Worm (Caenorhabditis elegans) whole organism, young adult: ENCODE data around the gene C14B9.2.

Source experiments
- B0019.2 ChIP-seq: fragments of 200-800 bp; sonication (Bioruptor generic); conservative IDR thresholded peaks from 2 replicates; pipeline ENCODE4 v1.3.6; 2022; ENCODE audit warnings: missing genetic modification reagents, missing genetic modification characterization, missing compliant biosample characterization
- B0336.3 ChIP-seq: fragments of 200-800 bp; sonication (Bioruptor generic); IDR thresholded peaks from 2 replicates; pipeline ENCODE4 v1.3.6; 2022; ENCODE audit warnings: missing genetic modification characterization, missing compliant biosample characterization
- F33H1.4 ChIP-seq: fragments of 200-800 bp; sonication (Bioruptor generic); IDR thresholded peaks from 2 replicates; pipeline ENCODE4 v1.3.6; 2022; ENCODE audit warnings: missing genetic modification reagents, missing genetic modification characterization, missing compliant biosample characterization
- F39B2.1 ChIP-seq: fragments of 200-800 bp; sonication (Bioruptor generic); IDR thresholded peaks from 2 replicates; pipeline ENCODE4 v1.3.6; 2022; ENCODE audit warnings: missing genetic modification reagents, missing genetic modification characterization, missing compliant biosample characterization
- F49E8.2 ChIP-seq: sonication (generic microtip); optimal IDR thresholded peaks from 3 replicates; lab custom pipeline; 2017; ENCODE audit warnings: missing genetic modification characterization, mild to moderate bottlenecking, missing compliant biosample characterization, antibody characterized with exemption, moderate library complexity; ENCODE audit not compliant: insufficient read depth
- F52B5.7 ChIP-seq: sonication (generic microtip); optimal IDR thresholded peaks from 2 replicates; lab custom pipeline; 2016; ENCODE audit warnings: mild to moderate bottlenecking, missing genetic modification characterization, missing compliant biosample characterization
- F57A8.1 ChIP-seq: fragments of 200-800 bp; sonication (Bioruptor generic); optimal IDR thresholded peaks from 2 replicates; lab custom pipeline; 2018; ENCODE audit warnings: mild to moderate bottlenecking, missing genetic modification characterization, moderate library complexity, missing compliant biosample characterization
- K11D2.4 ChIP-seq: fragments of 200-800 bp; sonication (Bioruptor generic); IDR thresholded peaks from 2 replicates; pipeline ENCODE4 v1.3.6; 2022; ENCODE audit warnings: missing genetic modification reagents, missing genetic modification characterization, missing compliant biosample characterization
- Y53G8AR.9 ChIP-seq: fragments of 200-800 bp; sonication (Bioruptor generic); conservative IDR thresholded peaks from 2 replicates; pipeline ENCODE4 v1.3.6; 2022; ENCODE audit warnings: missing genetic modification reagents, missing genetic modification characterization, missing compliant biosample characterization
- Y95B8A.8 ChIP-seq: fragments of 200-800 bp; sonication (Bioruptor generic); IDR thresholded peaks from 2 replicates; pipeline ENCODE4 v1.3.6; 2022; ENCODE audit warnings: missing genetic modification reagents, missing genetic modification characterization, missing compliant biosample characterization
- aptf-2 ChIP-seq: fragments of 200-800 bp; sonication (Bioruptor generic); conservative IDR thresholded peaks from 2 replicates; pipeline ENCODE4 v1.3.6; 2022; ENCODE audit warnings: missing genetic modification reagents, missing genetic modification characterization, missing compliant biosample characterization
- athp-1 ChIP-seq: sonication (generic microtip); optimal IDR thresholded peaks from 2 replicates; lab custom pipeline; 2017; ENCODE audit warnings: mild to moderate bottlenecking, missing genetic modification characterization, missing compliant biosample characterization
- attf-3 ChIP-seq: fragments of 200-800 bp; sonication (Bioruptor generic); conservative IDR thresholded peaks from 2 replicates; pipeline ENCODE4 v1.3.6; 2022; ENCODE audit warnings: missing genetic modification reagents, missing genetic modification characterization, missing compliant biosample characterization
- ceh-58 ChIP-seq: fragments of 200-800 bp; sonication (Bioruptor generic); IDR thresholded peaks from 2 replicates; pipeline ENCODE4 v1.3.6; 2022; ENCODE audit warnings: missing genetic modification characterization, missing compliant biosample characterization
- ceh-79 ChIP-seq: sonication (generic microtip); optimal IDR thresholded peaks from 2 replicates; lab custom pipeline; 2017; ENCODE audit warnings: mild to moderate bottlenecking, missing genetic modification characterization, missing compliant biosample characterization
- ceh-91 ChIP-seq: fragments of 200-800 bp; sonication (Bioruptor generic); IDR thresholded peaks from 2 replicates; pipeline ENCODE4 v1.3.6; 2022; ENCODE audit warnings: missing genetic modification reagents, missing genetic modification characterization, missing compliant biosample characterization
- dox-1 ChIP-seq: fragments of 200-800 bp; sonication (Bioruptor generic); IDR thresholded peaks from 2 replicates; pipeline ENCODE4 v1.3.6; 2022; ENCODE audit warnings: missing genetic modification reagents, missing genetic modification characterization, missing compliant biosample characterization
- dpff-1 ChIP-seq: sonication (generic microtip); optimal IDR thresholded peaks from 2 replicates; lab custom pipeline; 2017; ENCODE audit warnings: mild to moderate bottlenecking, missing genetic modification characterization, missing compliant biosample characterization
- dpl-1 ChIP-seq: fragments of 150-350 bp; optimal IDR thresholded peaks from 2 replicates; lab custom pipeline; 2014; ENCODE audit warnings: missing biosample characterization, missing genetic modification reagents, missing genetic modification characterization
- efl-1 ChIP-seq: fragments of 150-350 bp; optimal IDR thresholded peaks from 2 replicates; lab custom pipeline; 2014; ENCODE audit warnings: missing biosample characterization, missing genetic modification reagents, missing genetic modification characterization
- egrh-3 ChIP-seq: fragments of 200-800 bp; sonication (Bioruptor generic); IDR thresholded peaks from 2 replicates; pipeline ENCODE4 v1.3.6; 2022; ENCODE audit warnings: missing genetic modification reagents, missing genetic modification characterization, missing compliant biosample characterization
- ekl-4 ChIP-seq: fragments of 200-800 bp; sonication (Bioruptor generic); IDR thresholded peaks from 2 replicates; pipeline ENCODE4 v1.3.6; 2022; ENCODE audit warnings: missing genetic modification reagents, missing genetic modification characterization, missing compliant biosample characterization
- ets-4 ChIP-seq: fragments of 200-800 bp; sonication (Bioruptor generic); optimal IDR thresholded peaks from 2 replicates; lab custom pipeline; 2018; ENCODE audit warnings: mild to moderate bottlenecking, missing genetic modification characterization, missing compliant biosample characterization
- gei-17 ChIP-seq: fragments of 200-800 bp; sonication (Bioruptor generic); optimal IDR thresholded peaks from 2 replicates; lab custom pipeline; 2018; ENCODE audit warnings: mild to moderate bottlenecking, missing genetic modification characterization, missing compliant biosample characterization
- hmg-1.2 ChIP-seq: fragments of 200-800 bp; sonication (Bioruptor generic); IDR thresholded peaks from 2 replicates; pipeline ENCODE4 v1.3.6; 2022; ENCODE audit warnings: missing genetic modification reagents, missing genetic modification characterization, missing compliant biosample characterization
- hsf-1 ChIP-seq: fragments of 200-800 bp; sonication (Bioruptor generic); IDR thresholded peaks from 2 replicates; pipeline ENCODE4 v1.3.6; 2022; ENCODE audit warnings: missing genetic modification reagents, missing genetic modification characterization, missing compliant biosample characterization
- lin-26 ChIP-seq: fragments of 200-800 bp; sonication (Bioruptor generic); IDR thresholded peaks from 2 replicates; pipeline ENCODE4 v1.3.6; 2022; ENCODE audit warnings: missing genetic modification reagents, missing genetic modification characterization, missing compliant biosample characterization
- lin-35 ChIP-seq, 3 experiments: fragments of 150-350 bp in 2 of 3; sonication (generic microtip) in 1 of 3; optimal IDR thresholded peaks; 2 replicates each; lab custom pipeline; 2014 to 2018; ENCODE audit warnings: missing biosample characterization in 3 of 3, missing genetic modification characterization in 3 of 3, missing genetic modification reagents in 3 of 3
- lin-54 ChIP-seq: fragments of 200-800 bp; sonication (Bioruptor generic); optimal IDR thresholded peaks from 2 replicates; lab custom pipeline; 2018; ENCODE audit warnings: mild to moderate bottlenecking, missing genetic modification characterization, missing compliant biosample characterization
- lsl-1 ChIP-seq: fragments of 200-800 bp; sonication (Bioruptor generic); optimal IDR thresholded peaks from 2 replicates; lab custom pipeline; 2018; ENCODE audit warnings: mild to moderate bottlenecking, missing genetic modification characterization, moderate library complexity, missing compliant biosample characterization
- madf-3 ChIP-seq: fragments of 200-800 bp; sonication (Bioruptor generic); IDR thresholded peaks from 2 replicates; pipeline ENCODE4 v1.3.6; 2022; ENCODE audit warnings: missing genetic modification reagents, missing genetic modification characterization, missing compliant biosample characterization
- madf-6 ChIP-seq: fragments of 200-800 bp; sonication (Bioruptor generic); IDR thresholded peaks from 2 replicates; pipeline ENCODE4 v1.3.6; 2022; ENCODE audit warnings: missing genetic modification reagents, missing genetic modification characterization, missing compliant biosample characterization
- madf-8 ChIP-seq: fragments of 200-800 bp; sonication (Bioruptor generic); conservative IDR thresholded peaks from 2 replicates; pipeline ENCODE4 v1.3.6; 2022; ENCODE audit warnings: missing genetic modification reagents, missing genetic modification characterization, missing compliant biosample characterization
- mcd-1 ChIP-seq: fragments of 200-800 bp; sonication (Bioruptor generic); IDR thresholded peaks from 2 replicates; pipeline ENCODE4 v1.3.6; 2022; ENCODE audit warnings: missing genetic modification reagents, missing genetic modification characterization, missing compliant biosample characterization
- nfya-2 ChIP-seq: fragments of 200-800 bp; sonication (Bioruptor generic); IDR thresholded peaks from 2 replicates; pipeline ENCODE4 v1.3.6; 2022; ENCODE audit warnings: missing genetic modification reagents, missing genetic modification characterization, missing compliant biosample characterization
- nhr-80 ChIP-seq: sonication (generic microtip); optimal IDR thresholded peaks from 2 replicates; lab custom pipeline; 2016; ENCODE audit warnings: missing genetic modification characterization, missing compliant biosample characterization
- nhr-90 ChIP-seq: sonication (generic microtip); optimal IDR thresholded peaks from 2 replicates; lab custom pipeline; 2016; ENCODE audit warnings: missing genotype, mild to moderate bottlenecking, missing genetic modification characterization, missing compliant biosample characterization
- pbrm-1 ChIP-seq: fragments of 200-800 bp; sonication (Bioruptor generic); IDR thresholded peaks from 2 replicates; pipeline ENCODE4 v1.3.6; 2022; ENCODE audit warnings: missing genetic modification reagents, missing genetic modification characterization, missing compliant biosample characterization
- pha-4 ChIP-seq: fragments of 150-350 bp; sonication (generic microtip); optimal IDR thresholded peaks from 2 replicates; lab custom pipeline; 2014; ENCODE audit warnings: missing biosample characterization, missing genetic modification reagents, missing genetic modification characterization
- rcor-1 ChIP-seq: fragments of 200-800 bp; sonication (Bioruptor generic); IDR thresholded peaks from 2 replicates; pipeline ENCODE4 v1.3.6; 2022; ENCODE audit warnings: missing genetic modification reagents, missing genetic modification characterization, missing compliant biosample characterization
- snpc-1.1 ChIP-seq: sonication (generic microtip); optimal IDR thresholded peaks from 2 replicates; lab custom pipeline; 2017; ENCODE audit warnings: missing genetic modification characterization, mild to moderate bottlenecking, missing compliant biosample characterization, antibody characterized with exemption, moderate library complexity, missing genotype, missing genetic modification reagents; ENCODE audit not compliant: insufficient read depth
- snpc-3.4 ChIP-seq: sonication (generic microtip); optimal IDR thresholded peaks from 2 replicates; lab custom pipeline; 2017; ENCODE audit warnings: missing genetic modification characterization, mild to moderate bottlenecking, missing compliant biosample characterization, antibody characterized with exemption, moderate library complexity, missing genotype, missing genetic modification reagents
- snpc-4 ChIP-seq, 5 experiments: fragments of 150-350 bp in 1 of 5; sonication (generic microtip) in 4 of 5; optimal IDR thresholded peaks; 2 replicates each; lab custom pipeline; 2014 to 2018; ENCODE audit warnings: missing genetic modification characterization in 5 of 5, missing biosample characterization in 3 of 5, antibody characterized with exemption in 2 of 5, mild to moderate bottlenecking in 2 of 5, missing compliant biosample characterization in 2 of 5, missing genotype in 2 of 5, moderate library complexity in 2 of 5, missing genetic modification reagents in 1 of 5
- tbp1 ChIP-seq: fragments of 200-800 bp; sonication (Bioruptor generic); optimal IDR thresholded peaks from 2 replicates; lab custom pipeline; 2018; ENCODE audit warnings: mild to moderate bottlenecking, missing genetic modification characterization, missing compliant biosample characterization
- tlf-1 ChIP-seq: fragments of 200-800 bp; sonication (Bioruptor generic); optimal IDR thresholded peaks from 2 replicates; lab custom pipeline; 2018; ENCODE audit warnings: mild to moderate bottlenecking, missing genetic modification characterization, missing compliant biosample characterization
- unc-130 ChIP-seq: sonication (generic microtip); optimal IDR thresholded peaks from 2 replicates; lab custom pipeline; 2016; ENCODE audit warnings: missing genetic modification reagents, missing genetic modification characterization, missing compliant biosample characterization
- ztf-26 ChIP-seq: sonication (generic microtip); optimal IDR thresholded peaks from 2 replicates; lab custom pipeline; 2017; ENCODE audit warnings: missing genetic modification characterization, missing compliant biosample characterization
- ztf-28 ChIP-seq: fragments of 200-800 bp; sonication (Bioruptor generic); IDR thresholded peaks from 2 replicates; pipeline ENCODE4 v1.3.6; 2022; ENCODE audit warnings: missing genetic modification reagents, missing genetic modification characterization, missing compliant biosample characterization

Gene C14B9.2

DNA sequence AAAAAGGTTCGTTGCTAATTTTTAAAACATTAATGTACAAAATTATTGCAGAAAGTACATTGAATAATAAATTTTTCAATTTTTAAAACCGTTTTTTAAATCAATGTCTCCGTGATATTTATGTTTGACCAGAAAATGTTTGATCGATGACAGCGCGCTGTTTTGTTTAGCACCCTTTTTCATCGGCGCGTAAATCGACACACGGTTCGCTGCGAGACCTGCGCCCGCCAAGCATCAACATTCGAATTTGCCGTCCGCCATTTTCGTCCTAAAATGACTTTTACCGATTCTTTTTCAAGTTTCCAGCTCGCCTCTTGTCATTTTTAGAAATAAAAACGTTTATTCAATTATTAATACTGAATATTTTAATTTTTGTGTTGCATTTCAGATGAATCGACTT lies 32.5 kb upstream of the C14B9.2 start, which contains the start of gene plk-1:
Gene plk-1 (plus strand): TSS at position 389 of the 400 bp plus-strand sequence.
- TF ChIP-seq lin-26 (GFP tag; lab: Robert Waterston, UW) (no peak), ceh-91 (GFP tag; lab: Robert Waterston, UW) (peak; percentile 94), dpl-1 (peak; percentile 94), athp-1 (peak; percentile 33), F33H1.4 (GFP tag; lab: Robert Waterston, UW) (peak; percentile 95), unc-130 (GFP tag; lab: Kevin White, UChicago) (peak; percentile 77), K11D2.4 (GFP tag; lab: Robert Waterston, UW) (no peak), rcor-1 (GFP tag; lab: Robert Waterston, UW) (peak; percentile 24; the same call in 1 of the 2 replicates), hmg-1.2 (GFP tag; lab: Robert Waterston, UW) (peak; percentile 63; the same call in 1 of the 2 replicates), gei-17 (GFP tag; lab: Kevin White, UChicago) (no peak), nfya-2 (GFP tag; lab: Robert Waterston, UW) (no peak), ekl-4 (GFP tag; lab: Robert Waterston, UW) (no peak; the same call in none of the 2 replicates), snpc-3.4 (tag; lab: Kevin White, UChicago) (peak; percentile 87), pha-4 (tag; lab: Kevin White, UChicago) (no peak), lin-54 (GFP tag; lab: Kevin White, UChicago) (peak; percentile 86), aptf-2 (GFP tag; lab: Robert Waterston, UW) (no peak), madf-6 (GFP tag; lab: Robert Waterston, UW) (peak; percentile 97), Y95B8A.8 (peak; percentile 55; the same call in 1 of the 2 replicates), efl-1 (GFP tag; lab: Kevin White, UChicago) (peak; percentile 98), tbp1 (GFP tag; lab: Kevin White, UChicago) (peak; percentile 49), F49E8.2 (tag; lab: Kevin White, UChicago) (peak; percentile 69), B0336.3 (GFP tag; lab: Robert Waterston, UW) (peak; percentile 52; the same call in 1 of the 2 replicates), madf-3 (GFP tag; lab: Robert Waterston, UW) (peak; percentile 86), nhr-90 (tag; lab: Kevin White, UChicago) (no peak), hsf-1 (GFP tag; lab: Robert Waterston, UW) (peak; percentile 70), pbrm-1 (peak; percentile 65), ceh-58 (GFP tag; lab: Robert Waterston, UW) (no peak), madf-8 (GFP tag; lab: Robert Waterston, UW) (peak; percentile 93), dpff-1 (tag; lab: Kevin White, UChicago) (no peak), lsl-1 (peak; percentile 80), B0019.2 (peak; percentile 84), snpc-4 (GFP tag; optimal IDR thresholded peaks at IDR 0.05; lab: Kevin White, UChicago) (peak; percentile 29), snpc-4 (tag; optimal IDR thresholded peaks at IDR 0.05; lab: Kevin White, UChicago) (peak in 2 of 4 experiments; percentile 34 to 40), snpc-1.1 (tag; lab: Kevin White, UChicago) (peak; percentile 24), egrh-3 (GFP tag; lab: Robert Waterston, UW) (no peak), F39B2.1 (no peak), F52B5.7 (tag; lab: Kevin White, UChicago) (no peak), ztf-26 (tag; lab: Kevin White, UChicago) (no peak), mcd-1 (GFP tag; lab: Robert Waterston, UW) (peak; percentile 54), dox-1 (peak; percentile 85), ceh-79 (tag; lab: Kevin White, UChicago) (no peak), ztf-28 (GFP tag; lab: Robert Waterston, UW) (no peak), F57A8.1 (GFP tag; lab: Kevin White, UChicago) (no peak), attf-3 (GFP tag; lab: Robert Waterston, UW) (peak; percentile 54), lin-35 (GFP tag; optimal IDR thresholded peaks at IDR 0.05; lab: Kevin White, UChicago) (peak in 2 of 3 experiments; percentile 46 to 52), tlf-1 (GFP tag; lab: Kevin White, UChicago) (peak; percentile 88), ets-4 (GFP tag; lab: Kevin White, UChicago) (no peak), nhr-80 (tag; lab: Kevin White, UChicago) (peak; percentile 10), Y53G8AR.9 (GFP tag; lab: Robert Waterston, UW) (no peak)
